Worm (Caenorhabditis elegans): Measurements from ENCODE around the gene srz-78.

- no peak for TF ChIP-seq pha-4 (GFP tag; IDR thresholded peaks at IDR 0.05)
- no peak for TF ChIP-seq pha-4 (tag; optimal IDR thresholded peaks at IDR 0.05)
- TF ChIP-seq nhr-6 (tag; optimal IDR thresholded peaks at IDR 0.05), result no peak
- no peak for TF ChIP-seq aha-1 (tag)
- no peak for TF ChIP-seq nhr-77 (tag; optimal IDR thresholded peaks at IDR 0.05)
- TF ChIP-seq F49E8.2 (tag; optimal IDR thresholded peaks at IDR 0.05; ENCODE audit: borderline replicate concordance), result no peak
- no peak for TF ChIP-seq jun-1 (tag; optimal IDR thresholded peaks at IDR 0.05)
- TF ChIP-seq pqm-1 (tag; optimal IDR thresholded peaks at IDR 0.05), result no peak
- peak in 1 of 2 experiments; percentile 96 for TF ChIP-seq unc-62 (GFP tag; optimal IDR thresholded peaks at IDR 0.05 in 1 of 2)
- no peak for TF ChIP-seq unc-62 (tag; optimal IDR thresholded peaks at IDR 0.05)
These were observed 9.2 kb upstream of the srz-78 start, which contains the start of gene srz-82 for ce11 chrIV:3482195-3482959.

Data from whole organism, L4 larva.